Worm (Caenorhabditis elegans): ENCODE measurements around the gene oac-11.

- TF ChIP-seq him-1 (tag; optimal IDR thresholded peaks at IDR 0.05) = no peak
- TF ChIP-seq W03F9.2 (tag; optimal IDR thresholded peaks at IDR 0.05) = no peak
Measured at ce11 chrII:3823855-3824254, 36.9 kb downstream of the oac-11 start, which contains the start of gene skr-15.
